Fruit fly (Drosophila melanogaster) whole organism, embryonic: ENCODE results near the gene CG13634.

Experiments
- Abd-B ChIP-seq: fragments of 200-800 bp; sonication (Bioruptor generic); optimal IDR thresholded peaks from 2 replicates; lab custom pipeline; 2018; ENCODE audit warnings: missing biosample characterization, mild to moderate bottlenecking, missing genetic modification characterization, moderate library complexity
- Atf6 ChIP-seq: fragments of 200-800 bp; sonication (Bioruptor generic); IDR thresholded peaks from 2 replicates; pipeline ENCODE4 v1.3.6; 2022; ENCODE audit warnings: missing biosample characterization, missing genetic modification characterization
- BEAF-32 ChIP-seq: fragments of 200-800 bp; sonication (Bioruptor generic); optimal IDR thresholded peaks from 3 replicates; lab custom pipeline; 2017; ENCODE audit warnings: missing biosample characterization, missing genetic modification characterization, mild to moderate bottlenecking, moderate library complexity, missing genetic modification reagents
- CG11398 ChIP-seq: fragments of 200-800 bp; sonication (Bioruptor generic); optimal IDR thresholded peaks from 2 replicates; lab custom pipeline; 2016; ENCODE audit warnings: missing biosample characterization, missing genetic modification characterization
- CG11504 ChIP-seq: fragments of 200-800 bp; sonication (Bioruptor generic); optimal IDR thresholded peaks from 3 replicates; lab custom pipeline; 2019; ENCODE audit warnings: missing biosample characterization, mild to moderate bottlenecking, missing genetic modification characterization, moderate library complexity
- CG12071 ChIP-seq: fragments of 200-800 bp; sonication (Bioruptor generic); optimal IDR thresholded peaks from 3 replicates; lab custom pipeline; 2018; ENCODE audit warnings: missing biosample characterization, mild to moderate bottlenecking, missing genetic modification characterization
- CG12104 ChIP-seq: fragments of 200-800 bp; sonication (Bioruptor generic); optimal IDR thresholded peaks from 3 replicates; lab custom pipeline; 2016; ENCODE audit warnings: missing biosample characterization, missing genetic modification characterization
- CG14050 ChIP-seq: fragments of 200-800 bp; sonication (Bioruptor generic); IDR thresholded peaks from 3 replicates; pipeline ENCODE4 v1.3.6; 2022; ENCODE audit warnings: missing biosample characterization, missing genetic modification characterization
- CG14860 ChIP-seq: fragments of 200-800 bp; sonication (Bioruptor generic); IDR thresholded peaks from 3 replicates; pipeline ENCODE4 v1.3.6; 2022; ENCODE audit warnings: missing biosample characterization, missing genetic modification characterization; ENCODE audit not compliant: partially characterized antibody
- CG15269 ChIP-seq: fragments of 200-800 bp; sonication (Bioruptor generic); optimal IDR thresholded peaks from 2 replicates; lab custom pipeline; 2018; ENCODE audit warnings: missing biosample characterization, mild to moderate bottlenecking, missing genetic modification characterization, moderate library complexity
- CG16863 ChIP-seq: fragments of 200-800 bp; sonication (Bioruptor generic); optimal IDR thresholded peaks from 3 replicates; lab custom pipeline; 2016; ENCODE audit warnings: missing biosample characterization, missing genetic modification characterization
- CG1792 ChIP-seq: fragments of 200-800 bp; sonication (Bioruptor generic); optimal IDR thresholded peaks from 2 replicates; lab custom pipeline; 2016; ENCODE audit warnings: missing biosample characterization, missing genetic modification characterization
- CG18262 ChIP-seq: fragments of 200-800 bp; optimal IDR thresholded peaks from 3 replicates; lab custom pipeline; 2019; ENCODE audit warnings: missing biosample characterization, mild to moderate bottlenecking, missing genetic modification characterization, moderate library complexity
- CG1832 ChIP-seq: fragments of 200-800 bp; sonication (Bioruptor generic); optimal IDR thresholded peaks from 2 replicates; lab custom pipeline; 2017; ENCODE audit warnings: missing biosample characterization, mild to moderate bottlenecking, missing genetic modification characterization, inconsistent platforms
- CG2120 ChIP-seq: fragments of 200-800 bp; sonication (Bioruptor generic); optimal IDR thresholded peaks from 3 replicates; lab custom pipeline; 2016; ENCODE audit warnings: missing biosample characterization, missing genetic modification characterization
- CG2129 ChIP-seq: fragments of 200-800 bp; sonication (Bioruptor generic); IDR thresholded peaks from 2 replicates; pipeline ENCODE4 v1.3.6; 2022; ENCODE audit warnings: missing biosample characterization, missing genetic modification characterization; ENCODE audit not compliant: partially characterized antibody
- CG3065 ChIP-seq: fragments of 200-800 bp; sonication (Bioruptor generic); optimal IDR thresholded peaks from 2 replicates; lab custom pipeline; 2016; ENCODE audit warnings: missing biosample characterization, missing genetic modification characterization
- CG31388 ChIP-seq: fragments of 200-800 bp; sonication (Bioruptor generic); optimal IDR thresholded peaks from 2 replicates; lab custom pipeline; 2016; ENCODE audit warnings: missing biosample characterization, missing genetic modification characterization
- CG6765 ChIP-seq: fragments of 200-800 bp; sonication (Bioruptor generic); optimal IDR thresholded peaks from 3 replicates; lab custom pipeline; 2017; ENCODE audit warnings: missing biosample characterization, mild to moderate bottlenecking, missing genetic modification characterization
- CG7271 ChIP-seq: fragments of 200-800 bp; sonication (Bioruptor generic); optimal IDR thresholded peaks from 2 replicates; lab custom pipeline; 2018; ENCODE audit warnings: missing biosample characterization, mild to moderate bottlenecking, missing genetic modification characterization, moderate library complexity
- CG7928 ChIP-seq: fragments of 200-800 bp; sonication (Bioruptor generic); optimal IDR thresholded peaks from 2 replicates; lab custom pipeline; 2017; ENCODE audit warnings: missing biosample characterization, mild to moderate bottlenecking, missing genetic modification characterization
- CG8478 ChIP-seq: fragments of >200 bp; optimal IDR thresholded peaks from 2 replicates; lab custom pipeline; 2018
- CG9817 ChIP-seq: fragments of 200-800 bp; sonication (Bioruptor generic); optimal IDR thresholded peaks from 2 replicates; lab custom pipeline; 2018; ENCODE audit warnings: missing biosample characterization, mild to moderate bottlenecking, missing genetic modification characterization, moderate library complexity
- Chrac-16 ChIP-seq: fragments of 200-800 bp; sonication (Bioruptor generic); optimal IDR thresholded peaks from 3 replicates; lab custom pipeline; 2016; ENCODE audit warnings: missing biosample characterization, missing genetic modification characterization
- CrebB ChIP-seq: fragments of 200-800 bp; sonication (Bioruptor generic); optimal IDR thresholded peaks from 3 replicates; lab custom pipeline; 2018; ENCODE audit warnings: missing biosample characterization, mild to moderate bottlenecking, missing genetic modification characterization
- E2f2 ChIP-seq: fragments of 200-800 bp; sonication (Bioruptor generic); IDR thresholded peaks from 2 replicates; pipeline ENCODE4 v1.3.6; 2022; ENCODE audit warnings: missing biosample characterization, missing genetic modification characterization
- HmgZ ChIP-seq: fragments of 200-800 bp; sonication (Bioruptor generic); optimal IDR thresholded peaks from 2 replicates; lab custom pipeline; 2018; ENCODE audit warnings: missing biosample characterization, mild to moderate bottlenecking, missing genetic modification characterization
- Hsf ChIP-seq: fragments of 200-800 bp; sonication (Bioruptor generic); optimal IDR thresholded peaks from 3 replicates; lab custom pipeline; 2016; ENCODE audit warnings: missing biosample characterization, missing genetic modification characterization
- Lhr ChIP-seq: fragments of 200-800 bp; sonication (Bioruptor generic); optimal IDR thresholded peaks from 3 replicates; lab custom pipeline; 2017; ENCODE audit warnings: mild to moderate bottlenecking, missing biosample characterization, missing genetic modification reagents, missing genetic modification characterization
- Meics ChIP-seq: fragments of 200-800 bp; sonication (Bioruptor generic); optimal IDR thresholded peaks from 2 replicates; lab custom pipeline; 2017; ENCODE audit warnings: missing biosample characterization, mild to moderate bottlenecking, missing genetic modification characterization
- Mes4 ChIP-seq: fragments of 200-800 bp; sonication (Bioruptor generic); optimal IDR thresholded peaks from 2 replicates; lab custom pipeline; 2016; ENCODE audit warnings: missing biosample characterization, missing genetic modification characterization
- Rfx ChIP-seq: fragments of 200-800 bp; sonication (Bioruptor generic); IDR thresholded peaks from 2 replicates; pipeline ENCODE4 v1.3.6; 2022; ENCODE audit warnings: missing biosample characterization, missing genetic modification characterization
- Sry-δ ChIP-seq: fragments of 200-800 bp; sonication (Bioruptor generic); optimal IDR thresholded peaks from 2 replicates; lab custom pipeline; 2016; ENCODE audit warnings: missing biosample characterization, missing genetic modification characterization
- Usf ChIP-seq: fragments of 200-800 bp; sonication (Bioruptor generic); optimal IDR thresholded peaks from 2 replicates; lab custom pipeline; 2017; ENCODE audit warnings: missing genotype, missing biosample characterization, missing genetic modification characterization
- ato ChIP-seq: fragments of 200-800 bp; sonication (Bioruptor generic); IDR thresholded peaks from 2 replicates; pipeline ENCODE4 v1.3.6; 2022; ENCODE audit warnings: missing biosample characterization, missing genetic modification characterization; ENCODE audit not compliant: partially characterized antibody
- az2 ChIP-seq: fragments of 200-800 bp; sonication (Bioruptor generic); optimal IDR thresholded peaks from 3 replicates; lab custom pipeline; 2016; ENCODE audit warnings: missing biosample characterization, missing genetic modification characterization
- br ChIP-seq: fragments of >200 bp; optimal IDR thresholded peaks from 2 replicates; lab custom pipeline; 2017
- dysf ChIP-seq: fragments of 200-800 bp; sonication (Bioruptor generic); IDR thresholded peaks from 3 replicates; pipeline ENCODE4 v1.3.6; 2022; ENCODE audit warnings: missing biosample characterization, missing genetic modification characterization
- fd64A ChIP-seq: fragments of 200-800 bp; sonication (Bioruptor generic); optimal IDR thresholded peaks from 3 replicates; lab custom pipeline; 2018; ENCODE audit warnings: missing biosample characterization, mild to moderate bottlenecking, missing genetic modification characterization
- gro ChIP-seq: fragments of 200-800 bp; sonication (Bioruptor generic); optimal IDR thresholded peaks from 2 replicates; lab custom pipeline; 2016; ENCODE audit warnings: missing biosample characterization, missing genetic modification characterization
- her ChIP-seq: fragments of 200-800 bp; sonication (Bioruptor generic); optimal IDR thresholded peaks from 2 replicates; lab custom pipeline; 2016; ENCODE audit warnings: missing biosample characterization, missing genetic modification characterization
- lbe ChIP-seq: fragments of 200-800 bp; sonication (Bioruptor generic); optimal IDR thresholded peaks from 2 replicates; lab custom pipeline; 2016; ENCODE audit warnings: missing biosample characterization, mild to moderate bottlenecking, missing genetic modification characterization
- lola ChIP-seq, 3 experiments: fragments of >200 bp in 2 of 3; fragments of 200-800 bp in 1 of 3; sonication (Bioruptor generic) in 1 of 3; optimal IDR thresholded peaks; 2 replicates each; lab custom pipeline; 2017 to 2019; ENCODE audit warnings: missing biosample characterization in 3 of 3, missing genetic modification characterization in 3 of 3, mild to moderate bottlenecking in 1 of 3, moderate library complexity in 1 of 3
- p53 ChIP-seq: fragments of 200-800 bp; sonication (Bioruptor generic); optimal IDR thresholded peaks from 2 replicates; lab custom pipeline; 2016; ENCODE audit warnings: missing biosample characterization, missing genetic modification characterization
- pho ChIP-seq: fragments of 200-800 bp; sonication (Bioruptor generic); optimal IDR thresholded peaks from 2 replicates; lab custom pipeline; 2016; ENCODE audit warnings: missing biosample characterization, missing genetic modification characterization
- phol ChIP-seq: fragments of 200-800 bp; sonication (Bioruptor generic); optimal IDR thresholded peaks from 3 replicates; lab custom pipeline; 2018; ENCODE audit warnings: missing biosample characterization, mild to moderate bottlenecking, missing genetic modification characterization, moderate library complexity
- pzg ChIP-seq: fragments of 200-800 bp; sonication (Bioruptor generic); optimal IDR thresholded peaks from 3 replicates; lab custom pipeline; 2018; ENCODE audit warnings: missing biosample characterization, mild to moderate bottlenecking, missing genetic modification characterization, moderate library complexity
- repo ChIP-seq: fragments of 200-800 bp; sonication (Bioruptor generic); optimal IDR thresholded peaks from 2 replicates; lab custom pipeline; 2016; ENCODE audit warnings: missing biosample characterization, missing genetic modification characterization
- sens-2 ChIP-seq: fragments of 200-800 bp; sonication (Bioruptor generic); IDR thresholded peaks from 2 replicates; pipeline ENCODE4 v1.3.6; 2022; ENCODE audit warnings: missing biosample characterization, missing genetic modification characterization
- tgo ChIP-seq: fragments of 200-800 bp; sonication (Bioruptor generic); IDR thresholded peaks from 3 replicates; pipeline ENCODE4 v1.3.6; 2022; ENCODE audit warnings: missing biosample characterization, missing genetic modification characterization
- vnd ChIP-seq: fragments of 200-800 bp; sonication (Bioruptor generic); IDR thresholded peaks from 3 replicates; pipeline ENCODE4 v1.3.6; 2022; ENCODE audit warnings: missing biosample characterization, missing genetic modification characterization; ENCODE audit not compliant: partially characterized antibody

Gene CG13634

DNA sequence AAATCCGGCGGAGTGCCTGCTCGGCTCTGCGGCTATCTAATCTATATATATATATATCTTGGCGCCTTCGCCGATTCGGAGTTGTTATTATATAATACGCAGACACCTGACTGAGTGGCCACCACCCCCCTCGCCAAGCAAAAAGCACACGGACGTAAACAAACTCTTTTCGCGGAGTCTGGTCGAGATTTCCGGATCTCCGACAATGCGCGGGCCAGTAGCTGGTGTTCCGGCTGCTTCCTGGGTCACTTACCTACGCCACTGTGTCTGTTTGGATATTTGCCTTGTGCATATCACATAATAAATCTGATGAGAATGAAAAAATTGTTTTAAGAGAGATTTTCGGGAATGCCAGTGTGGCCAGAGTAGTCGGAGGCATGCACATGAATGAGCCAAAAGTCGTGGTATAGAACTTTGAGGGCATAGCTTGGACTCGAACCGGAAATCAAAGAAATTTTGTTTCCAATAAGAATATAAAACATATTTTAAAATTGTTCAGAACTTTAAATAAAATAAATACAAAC, 2.8 kb downstream of the CG13634 start, which contains the start of gene CG5805 (continued):
- TF ChIP-seq CG2129: no peak
- no peak for TF ChIP-seq lola (GFP tag; optimal IDR thresholded peaks at IDR 0.05; lab: Kevin White, UChicago)
- TF ChIP-seq br (lab: Kevin White, UChicago): no peak
- peak; percentile 94 for TF ChIP-seq Rfx (GFP tag; lab: Robert Waterston, UW)
- peak; percentile 87 for TF ChIP-seq Lhr (GFP tag; lab: Kevin White, UChicago)
- TF ChIP-seq ato: no peak
- TF ChIP-seq CG8478 (lab: Kevin White, UChicago): no peak
- peak; percentile 94 for TF ChIP-seq Meics (GFP tag; lab: Kevin White, UChicago)
- TF ChIP-seq CG1832: no peak
- peak; percentile 48 for TF ChIP-seq CG1792 (GFP tag; lab: Kevin White, UChicago)
- peak; percentile 80 for TF ChIP-seq CG11504
- peak; percentile 70 for TF ChIP-seq sens-2
- peak; percentile 16 for TF ChIP-seq CG31388
- peak; percentile 80 for TF ChIP-seq Atf6 (GFP tag; lab: Robert Waterston, UW)
- peak; percentile 76 for TF ChIP-seq pho (GFP tag; lab: Kevin White, UChicago)
- TF ChIP-seq lbe (GFP tag; lab: Kevin White, UChicago): no peak
- no peak for TF ChIP-seq vnd (GFP tag; lab: Robert Waterston, UW)
- TF ChIP-seq CG16863 (GFP tag; lab: Kevin White, UChicago): peak; percentile 58
- peak; percentile 40 for TF ChIP-seq Chrac-16 (GFP tag; lab: Kevin White, UChicago)
- TF ChIP-seq CG6765: peak; percentile 90
- TF ChIP-seq CrebB: peak; percentile 77
- peak; percentile 85 for TF ChIP-seq CG9817
- TF ChIP-seq CG12104: peak; percentile 88
- peak; percentile 57 for TF ChIP-seq Abd-B
- TF ChIP-seq gro: no peak
- peak; percentile 76 for TF ChIP-seq pzg (GFP tag; lab: Kevin White, UChicago)
- peak; percentile 85 for TF ChIP-seq tgo
- TF ChIP-seq CG11398: peak; percentile 73
- TF ChIP-seq CG7271 (tag; lab: Kevin White, UChicago): peak; percentile 89
- TF ChIP-seq BEAF-32 (GFP tag; lab: Kevin White, UChicago): peak; percentile 38
- peak; percentile 41 for TF ChIP-seq her (GFP tag; lab: Kevin White, UChicago)
- TF ChIP-seq CG2120: peak; percentile 59
- TF ChIP-seq Usf (GFP tag; lab: Kevin White, UChicago): peak; percentile 67
- peak; percentile 78 for TF ChIP-seq CG15269 (tag; lab: Kevin White, UChicago)
- TF ChIP-seq az2 (GFP tag; lab: Kevin White, UChicago): peak; percentile 69
- peak; percentile 65 for TF ChIP-seq CG18262
- TF ChIP-seq fd64A (GFP tag; lab: Kevin White, UChicago): peak; percentile 73
- TF ChIP-seq Mes4 (GFP tag; lab: Kevin White, UChicago): peak; percentile 75
- peak; percentile 80 for TF ChIP-seq CG14050 (GFP tag; lab: Robert Waterston, UW)
- peak; percentile 88 for TF ChIP-seq HmgZ (tag; lab: Kevin White, UChicago)
- peak; percentile 84 for TF ChIP-seq CG12071
- TF ChIP-seq p53 (GFP tag; lab: Kevin White, UChicago): peak; percentile 54
- TF ChIP-seq repo (GFP tag; lab: Kevin White, UChicago): peak; percentile 59
- TF ChIP-seq E2f2 (GFP tag; lab: Robert Waterston, UW): peak; percentile 65
- peak; percentile 88 for TF ChIP-seq Hsf
- TF ChIP-seq CG7928 (GFP tag; lab: Kevin White, UChicago): peak; percentile 57
- peak; percentile 86 for TF ChIP-seq dysf (GFP tag; lab: Robert Waterston, UW)
- peak; percentile 88 for TF ChIP-seq phol (tag; lab: Kevin White, UChicago)
- peak; percentile 45 for TF ChIP-seq CG3065 (GFP tag; lab: Kevin White, UChicago)
- TF ChIP-seq CG14860 (GFP tag; lab: Robert Waterston, UW): no peak
- peak; percentile 56 for TF ChIP-seq Sry-δ
